4 worm cellular contexts compared by ENCODE assay signal in the genomic region with DNA sequence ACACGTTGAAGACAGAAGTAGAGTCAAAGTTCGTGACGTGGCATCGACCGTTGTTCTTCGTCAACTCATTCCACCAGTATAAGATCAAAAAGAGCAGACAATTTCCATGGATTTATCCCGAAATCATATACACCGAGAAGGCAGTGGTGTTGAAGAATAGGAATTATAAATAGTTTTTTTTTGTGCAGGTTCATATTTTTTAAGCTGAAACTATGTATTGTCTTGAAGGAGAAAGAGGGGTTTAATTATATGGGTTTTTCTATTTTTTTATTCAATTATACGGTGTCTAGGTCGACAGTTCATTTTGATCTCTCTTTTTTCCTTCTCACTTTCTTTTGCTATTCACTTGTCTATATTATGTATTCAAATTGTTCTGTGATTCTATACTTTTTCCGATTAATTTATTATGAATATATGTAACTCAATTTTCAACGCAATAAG.
TF ChIP-seq lines count a peak whose summit lies in the region.

No protein-coding gene starts in this region.

TF ChIP-seq in whole organism, L2 larva, 48 proteins besides CTCF, POLR2A, EP300 and RAD21 (continues in another document):
- peak; percentile 65 for TF ChIP-seq nhr-25 (tag; optimal IDR thresholded peaks at IDR 0.05; lab: Kevin White, UChicago)
- TF ChIP-seq peb-1 (tag; optimal IDR thresholded peaks at IDR 0.05; lab: Kevin White, UChicago), result no peak
- peak; percentile 93 for TF ChIP-seq nhr-21 (tag; optimal IDR thresholded peaks at IDR 0.05; lab: Kevin White, UChicago)
- no peak for TF ChIP-seq ceh-82 (tag; optimal IDR thresholded peaks at IDR 0.05; lab: Kevin White, UChicago)
- peak; percentile 90 for TF ChIP-seq sma-3 (GFP tag; optimal IDR thresholded peaks at IDR 0.05; lab: Kevin White, UChicago)
- no peak for TF ChIP-seq Y55F3AM.14 (GFP tag; optimal IDR thresholded peaks at IDR 0.05; lab: Kevin White, UChicago)
- no peak for TF ChIP-seq lin-39 (tag; optimal IDR thresholded peaks at IDR 0.05; lab: Kevin White, UChicago)
- peak; percentile 80 for TF ChIP-seq sem-4 (tag; optimal IDR thresholded peaks at IDR 0.05; lab: Kevin White, UChicago)
- no peak for TF ChIP-seq lin-11 (tag; optimal IDR thresholded peaks at IDR 0.05; lab: Kevin White, UChicago)
- TF ChIP-seq nhr-10 (tag; optimal IDR thresholded peaks at IDR 0.05; lab: Kevin White, UChicago), result peak; percentile 54
- no peak for TF ChIP-seq unc-39 (tag; optimal IDR thresholded peaks at IDR 0.05; lab: Kevin White, UChicago)
- no peak for TF ChIP-seq skn-1 (tag; optimal IDR thresholded peaks at IDR 0.05; lab: Kevin White, UChicago)
- TF ChIP-seq nhr-237 (tag; optimal IDR thresholded peaks at IDR 0.05; lab: Kevin White, UChicago), result no peak
- TF ChIP-seq ceh-16 (tag; optimal IDR thresholded peaks at IDR 0.05; lab: Kevin White, UChicago), result peak; percentile 50
- peak in 1 of 2 experiments; percentile 45 for TF ChIP-seq lsy-2 (tag; optimal IDR thresholded peaks at IDR 0.05; lab: Kevin White, UChicago)
- TF ChIP-seq nhr-6 (tag; optimal IDR thresholded peaks at IDR 0.05; lab: Kevin White, UChicago), result peak; percentile 21
- TF ChIP-seq ztf-1 (GFP tag; conservative IDR thresholded peaks at IDR 0.05; lab: Robert Waterston, UW), result no peak
- TF ChIP-seq alr-1 (tag; optimal IDR thresholded peaks at IDR 0.05; lab: Kevin White, UChicago), result no peak
- TF ChIP-seq blmp-1 (tag; optimal IDR thresholded peaks at IDR 0.05; lab: Kevin White, UChicago; ENCODE audit: insufficient read depth), result peak; percentile 34
- peak; percentile 71 for TF ChIP-seq nhr-11 (tag; optimal IDR thresholded peaks at IDR 0.05; lab: Kevin White, UChicago)
- peak; percentile 38 for TF ChIP-seq nhr-77 (tag; optimal IDR thresholded peaks at IDR 0.05; lab: Kevin White, UChicago)
- peak; percentile 73 for TF ChIP-seq ztf-4 (tag; optimal IDR thresholded peaks at IDR 0.05; lab: Kevin White, UChicago)

TF ChIP-seq in whole organism, L4 larva, 104 proteins besides CTCF, POLR2A, EP300 and RAD21 (continues in another document):
- TF ChIP-seq set-16 (GFP tag; IDR thresholded peaks at IDR 0.05; lab: Robert Waterston, UW) (no peak), lin-1 (GFP tag; IDR thresholded peaks at IDR 0.05; lab: Robert Waterston, UW) (peak; percentile 52; the same call in 1 of the 2 replicates), T20F7.1 (GFP tag; optimal IDR thresholded peaks at IDR 0.05; lab: Kevin White, UChicago) (no peak), ceh-28 (tag; optimal IDR thresholded peaks at IDR 0.05; lab: Kevin White, UChicago) (no peak), dmd-9 (GFP tag; IDR thresholded peaks at IDR 0.05; lab: Robert Waterston, UW) (no peak), duxl-1 (tag; optimal IDR thresholded peaks at IDR 0.05; lab: Kevin White, UChicago; ENCODE audit: poor library complexity) (peak; percentile 83), T26A8.4 (GFP tag; IDR thresholded peaks at IDR 0.05; lab: Robert Waterston, UW) (peak; percentile 57; the same call in 1 of the 2 replicates), spr-1 (tag; optimal IDR thresholded peaks at IDR 0.05; lab: Kevin White, UChicago) (peak; percentile 61), pqm-1 (tag; optimal IDR thresholded peaks at IDR 0.05; lab: Kevin White, UChicago) (no peak), mep-1 (tag; optimal IDR thresholded peaks at IDR 0.05; lab: Kevin White, UChicago) (peak; percentile 79), mes-2 (tag; optimal IDR thresholded peaks at IDR 0.05; lab: Kevin White, UChicago; ENCODE audit: poor library complexity, severe bottlenecking) (peak; percentile 0), dmd-8 (GFP tag; IDR thresholded peaks at IDR 0.05; lab: Robert Waterston, UW) (no peak), zfp-3 (GFP tag; conservative IDR thresholded peaks at IDR 0.05; lab: Robert Waterston, UW) (peak; percentile 82; the same call in 1 of the 2 replicates), aha-1 (tag; lab: Kevin White, UChicago) (peak; percentile 52), F26F4.8 (GFP tag; conservative IDR thresholded peaks at IDR 0.05; lab: Robert Waterston, UW) (no peak), mdt-29 (GFP tag; IDR thresholded peaks at IDR 0.05; lab: Robert Waterston, UW) (no peak), egl-43 (GFP tag; IDR thresholded peaks at IDR 0.05; lab: Robert Waterston, UW) (no peak), dve-1 (tag; optimal IDR thresholded peaks at IDR 0.05; lab: Kevin White, UChicago; ENCODE audit: insufficient read depth) (peak; percentile 16), fkh-10 (GFP tag; optimal IDR thresholded peaks at IDR 0.05; lab: Kevin White, UChicago) (no peak), php-3 (GFP tag; IDR thresholded peaks at IDR 0.05; lab: Robert Waterston, UW) (no peak), pha-4 (GFP tag; IDR thresholded peaks at IDR 0.05; lab: Robert Waterston, UW) (0 out of 2 replicates have a peak, but pooled peaks have one; percentile 9), pha-4 (tag; optimal IDR thresholded peaks at IDR 0.05; lab: Kevin White, UChicago) (no peak)

TF ChIP-seq in whole organism, late embryonic, 69 proteins besides CTCF, POLR2A, EP300 and RAD21:
- peak; percentile 19 for TF ChIP-seq gmeb-2 (tag; optimal IDR thresholded peaks at IDR 0.05; lab: Kevin White, UChicago)
- peak; percentile 75 for TF ChIP-seq ama-1 (optimal IDR thresholded peaks at IDR 0.05; lab: Kevin White, UChicago)
- no peak for TF ChIP-seq ceh-30 (tag; optimal IDR thresholded peaks at IDR 0.05; lab: Kevin White, UChicago)
TF ChIP-seq in whole organism, late embryonic: peak in this region for 2.

TF ChIP-seq in whole organism, mixed stage, embryonic, 35 proteins besides CTCF, POLR2A, EP300 and RAD21:
- TF ChIP-seq sptf-1 (tag; optimal IDR thresholded peaks at IDR 0.05; lab: Kevin White, UChicago), result peak; percentile 14
- TF ChIP-seq zip-8 (tag; optimal IDR thresholded peaks at IDR 0.05; lab: Kevin White, UChicago), result no peak
